Fruit fly (Drosophila melanogaster): ENCODE results near the gene CG13078.
A peak's percentile ranks its signal among the peaks of the same experiment; 100 is the strongest.

DNA sequence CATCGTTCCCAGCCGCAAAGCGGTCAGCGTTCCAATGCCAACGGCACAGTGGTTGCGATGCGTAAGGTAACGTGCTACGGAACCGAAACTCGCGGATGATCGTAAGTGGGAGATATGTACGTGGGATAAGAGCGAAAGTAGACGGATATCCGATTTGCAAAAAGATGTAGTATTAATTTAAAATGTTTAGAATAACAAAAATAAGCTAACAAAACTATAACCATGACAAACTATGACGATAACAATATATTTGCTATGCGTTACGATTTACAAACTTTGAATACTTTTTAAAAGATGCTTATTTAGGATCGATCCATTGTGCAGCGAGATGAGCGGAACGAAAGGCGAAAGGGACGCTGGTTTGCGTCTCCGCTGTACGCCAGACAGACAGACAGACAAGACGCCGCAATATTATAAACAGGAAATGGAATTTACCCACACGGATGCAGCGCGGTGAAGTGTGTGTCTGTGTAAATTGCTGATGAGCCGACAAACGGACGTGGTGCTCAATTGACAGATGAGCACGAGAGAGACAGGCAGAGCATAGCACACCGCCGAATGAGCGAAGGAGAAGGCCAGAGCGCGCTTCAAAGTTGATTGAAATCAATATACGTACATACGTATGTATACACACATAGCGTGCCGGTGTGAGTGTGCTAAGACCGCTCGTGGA is 12.0 kb downstream of the CG13078 start:
- TF ChIP-seq ERR (GFP tag; optimal IDR thresholded peaks at IDR 0.05) = peak; percentile 92
- TF ChIP-seq CG2120 (GFP tag; optimal IDR thresholded peaks at IDR 0.05) = peak; percentile 98
- TF ChIP-seq Eip74EF (GFP tag; optimal IDR thresholded peaks at IDR 0.05) = peak in 1 of 2 experiments; percentile 97
- TF ChIP-seq CG7987 (GFP tag; optimal IDR thresholded peaks at IDR 0.05) = peak; percentile 74
- no peak for TF ChIP-seq usp (GFP tag; optimal IDR thresholded peaks at IDR 0.05)
